Fruit fly (Drosophila melanogaster) whole organism, prepupa: ENCODE data around the gene CG5861.

Experiments used
- Blimp-1 ChIP-seq: fragments of 200-800 bp; sonication (Bioruptor generic); optimal IDR thresholded peaks from 3 replicates; lab custom pipeline; 2017; ENCODE audit warnings: missing biosample characterization, missing genetic modification characterization, mild to moderate bottlenecking, moderate library complexity, missing genetic modification reagents
- CG15336 ChIP-seq: fragments of 200-800 bp; sonication (Bioruptor generic); IDR thresholded peaks from 2 replicates; pipeline ENCODE4 v1.3.6; 2022; ENCODE audit warnings: missing biosample characterization, missing genetic modification characterization
- CG3032 ChIP-seq: fragments of 200-800 bp; optimal IDR thresholded peaks from 2 replicates; lab custom pipeline; 2019; ENCODE audit warnings: missing biosample characterization, mild to moderate bottlenecking, missing genetic modification characterization, moderate library complexity
- CG34406 ChIP-seq: fragments of 200-800 bp; sonication (Bioruptor generic); optimal IDR thresholded peaks from 3 replicates; lab custom pipeline; 2016; ENCODE audit warnings: missing biosample characterization, missing genetic modification characterization
- CG3919 ChIP-seq: fragments of 200-800 bp; sonication (Bioruptor generic); optimal IDR thresholded peaks from 3 replicates; lab custom pipeline; 2016; ENCODE audit warnings: missing biosample characterization, missing genetic modification characterization
- CG6276 ChIP-seq: fragments of 200-800 bp; sonication (Bioruptor generic); optimal IDR thresholded peaks from 2 replicates; lab custom pipeline; 2017; ENCODE audit warnings: missing biosample characterization, mild to moderate bottlenecking, missing genetic modification characterization
- CG6792 ChIP-seq: fragments of 200-800 bp; sonication (Bioruptor generic); optimal IDR thresholded peaks from 3 replicates; lab custom pipeline; 2016; ENCODE audit warnings: missing biosample characterization, missing genetic modification characterization
- CG6808 ChIP-seq: fragments of 200-800 bp; sonication (Bioruptor generic); optimal IDR thresholded peaks from 3 replicates; lab custom pipeline; 2017; ENCODE audit warnings: missing biosample characterization, missing genetic modification characterization, mild to moderate bottlenecking, moderate library complexity, missing genetic modification reagents
- CG7368 ChIP-seq: fragments of 200-800 bp; sonication (Bioruptor generic); optimal IDR thresholded peaks from 3 replicates; lab custom pipeline; 2016; ENCODE audit warnings: missing biosample characterization, missing genetic modification characterization
- CG8119 ChIP-seq: fragments of 200-800 bp; sonication (Bioruptor generic); IDR thresholded peaks from 3 replicates; pipeline ENCODE4 v1.3.6; 2022; ENCODE audit warnings: missing biosample characterization, missing genetic modification characterization
- CG8632 ChIP-seq: fragments of 200-800 bp; sonication (Bioruptor generic); optimal IDR thresholded peaks from 3 replicates; lab custom pipeline; 2016; ENCODE audit warnings: missing biosample characterization, missing genetic modification characterization
- CG9139 ChIP-seq: fragments of 200-800 bp; sonication (Bioruptor generic); optimal IDR thresholded peaks from 3 replicates; lab custom pipeline; 2017; ENCODE audit warnings: missing biosample characterization, mild to moderate bottlenecking, missing genetic modification characterization
- Eip75B ChIP-seq: fragments of 200-800 bp; sonication (Bioruptor generic); optimal IDR thresholded peaks from 3 replicates; lab custom pipeline; 2016; ENCODE audit warnings: missing biosample characterization, missing genetic modification characterization
- Ets21C ChIP-seq: fragments of 200-800 bp; sonication (Bioruptor generic); optimal IDR thresholded peaks from 3 replicates; lab custom pipeline; 2016; ENCODE audit warnings: missing biosample characterization, missing genetic modification characterization
- Hr39 ChIP-seq: fragments of 200-800 bp; sonication (Bioruptor generic); optimal IDR thresholded peaks from 2 replicates; lab custom pipeline; 2016; ENCODE audit warnings: missing biosample characterization, missing genetic modification characterization
- Hr4 ChIP-seq: fragments of 200-800 bp; sonication (Bioruptor generic); optimal IDR thresholded peaks from 3 replicates; lab custom pipeline; 2016; ENCODE audit warnings: missing biosample characterization, missing genetic modification characterization
- Lpt ChIP-seq: fragments of 200-800 bp; sonication (Bioruptor generic); optimal IDR thresholded peaks from 3 replicates; lab custom pipeline; 2016; ENCODE audit warnings: missing biosample characterization, missing genetic modification characterization
- Met ChIP-seq: fragments of 200-800 bp; sonication (Bioruptor generic); optimal IDR thresholded peaks from 3 replicates; lab custom pipeline; 2016; ENCODE audit warnings: missing biosample characterization, missing genetic modification characterization
- Smox ChIP-seq: fragments of 200-800 bp; sonication (Bioruptor generic); optimal IDR thresholded peaks from 3 replicates; lab custom pipeline; 2016; ENCODE audit warnings: missing biosample characterization, missing genetic modification characterization
- Sox14 ChIP-seq: fragments of 200-800 bp; sonication (Bioruptor generic); optimal IDR thresholded peaks from 3 replicates; lab custom pipeline; 2016; ENCODE audit warnings: missing biosample characterization, missing genetic modification characterization
- Sox15 ChIP-seq: fragments of 200-800 bp; sonication (Bioruptor generic); optimal IDR thresholded peaks from 3 replicates; lab custom pipeline; 2016; ENCODE audit warnings: missing biosample characterization, missing genetic modification characterization
- achi ChIP-seq: fragments of 200-800 bp; sonication (Bioruptor generic); optimal IDR thresholded peaks from 3 replicates; lab custom pipeline; 2016; ENCODE audit warnings: missing biosample characterization, missing genetic modification characterization
- acj6 ChIP-seq: fragments of 200-800 bp; sonication (Bioruptor generic); optimal IDR thresholded peaks from 3 replicates; lab custom pipeline; 2016; ENCODE audit warnings: missing biosample characterization, missing genetic modification characterization
- dac ChIP-seq: fragments of 200-800 bp; sonication (Bioruptor generic); optimal IDR thresholded peaks from 2 replicates; lab custom pipeline; 2017; ENCODE audit warnings: missing biosample characterization, mild to moderate bottlenecking, missing genetic modification characterization
- eg ChIP-seq: fragments of 200-800 bp; sonication (Bioruptor generic); IDR thresholded peaks from 3 replicates; pipeline ENCODE4 v1.3.6; 2022; ENCODE audit warnings: missing biosample characterization, missing genetic modification characterization
- fkh ChIP-seq: fragments of 200-800 bp; sonication (Bioruptor generic); optimal IDR thresholded peaks from 3 replicates; lab custom pipeline; 2017; ENCODE audit warnings: missing biosample characterization, mild to moderate bottlenecking, missing genetic modification characterization, moderate library complexity
- lz ChIP-seq: fragments of 200-800 bp; sonication (Bioruptor generic); optimal IDR thresholded peaks from 3 replicates; lab custom pipeline; 2016; ENCODE audit warnings: missing biosample characterization, missing genetic modification characterization
- spab ChIP-seq: fragments of 200-800 bp; sonication (Bioruptor generic); optimal IDR thresholded peaks from 2 replicates; lab custom pipeline; 2017; ENCODE audit warnings: missing biosample characterization, mild to moderate bottlenecking, missing genetic modification characterization, missing genetic modification reagents

The CG5861 gene

dm6 chr2L:16299466-16300311 is 7.4 kb downstream of the CG5861 start, which contains the start of the genes heix and CG17328 (continued):
- TF ChIP-seq Smox (GFP tag; lab: Kevin White, UChicago) (no peak), CG6808 (no peak), CG3032 (tag; lab: Kevin White, UChicago) (peak; percentile 64), dac (GFP tag; lab: Kevin White, UChicago) (peak; percentile 42)

dm6 chr2L:16293703-16294233 is 13.3 kb downstream of the CG5861 start, which contains the start of gene Cyp303a1:
TSS of gene Cyp303a1 (plus strand) at chr2L:16294183.
- TF ChIP-seq spab (GFP tag; lab: Kevin White, UChicago) (no peak), CG7368 (no peak), CG3919 (no peak), CG6808 (no peak), lz (GFP tag; lab: Kevin White, UChicago) (no peak)

- TF ChIP-seq CG6792 (GFP tag; lab: Kevin White, UChicago) (no peak), CG15336 (peak; percentile 47; the same call in 1 of the 2 replicates), fkh (GFP tag; lab: Kevin White, UChicago) (no peak), Lpt (GFP tag; lab: Kevin White, UChicago) (peak; percentile 31), CG8119 (GFP tag; lab: Robert Waterston, UW) (peak; percentile 35; the same call in 1 of the 3 replicates), Met (GFP tag; lab: Kevin White, UChicago) (no peak), eg (GFP tag; lab: Robert Waterston, UW) (0 out of 3 replicates have a peak, but pooled peaks have one; percentile 24), CG6276 (peak; percentile 27), Hr4 (GFP tag; lab: Kevin White, UChicago) (no peak), Blimp-1 (GFP tag; lab: Kevin White, UChicago) (peak; percentile 90), spab (GFP tag; lab: Kevin White, UChicago) (no peak)
- TF ChIP-seq, all 60 proteins: peak for 6
These were observed 14.1 kb downstream of the CG5861 start, which contains the start of gene CG13258 for dm6 chr2L:16292975-16293501. TSS of gene CG13258 (minus strand) at chr2L:16293025.

dm6 chr2L:16290984-16291383 is 16.1 kb downstream of the CG5861 start, which contains the start of gene CG17329:
TSS of gene CG17329 (plus strand) at chr2L:16291284.
- TF ChIP-seq CG8632 (GFP tag; lab: Kevin White, UChicago): no peak
- TF ChIP-seq Lpt (GFP tag; lab: Kevin White, UChicago): no peak
- no peak for TF ChIP-seq Hr39
- no peak for TF ChIP-seq achi (GFP tag; lab: Kevin White, UChicago)
- no peak for TF ChIP-seq CG9139 (GFP tag; lab: Kevin White, UChicago)
- no peak for TF ChIP-seq Sox15 (GFP tag; lab: Kevin White, UChicago)

dm6 chr2L:16288393-16288731 is 18.7 kb downstream of the CG5861 start:
- no peak for TF ChIP-seq CG15336
- no peak for TF ChIP-seq Sox15 (GFP tag; lab: Kevin White, UChicago)
- no peak for TF ChIP-seq CG8632 (GFP tag; lab: Kevin White, UChicago)
- no peak for TF ChIP-seq Smox (GFP tag; lab: Kevin White, UChicago)
- TF ChIP-seq acj6: no peak
- no peak for TF ChIP-seq Ets21C (GFP tag; lab: Kevin White, UChicago)
- TF ChIP-seq Sox14 (GFP tag; lab: Kevin White, UChicago): no peak
- no peak for TF ChIP-seq spab (GFP tag; lab: Kevin White, UChicago)
- TF ChIP-seq CG34406 (GFP tag; lab: Kevin White, UChicago): no peak
- no peak for TF ChIP-seq Eip75B (GFP tag; lab: Kevin White, UChicago)
